Fruit fly (Drosophila melanogaster) whole organism, embryonic: ENCODE data around the gene CG33060.

Experiments
- Atf6 ChIP-seq: fragments of 200-800 bp; sonication (Bioruptor generic); IDR thresholded peaks from 2 replicates; pipeline ENCODE4 v1.3.6; 2022; ENCODE audit warnings: missing biosample characterization, missing genetic modification characterization
- B-H1 ChIP-seq: fragments of 200-800 bp; sonication (Bioruptor generic); IDR thresholded peaks from 3 replicates; pipeline ENCODE4 v1.3.6; 2022; ENCODE audit warnings: missing biosample characterization, missing genetic modification characterization
- B-H2 ChIP-seq: fragments of 200-800 bp; sonication (Bioruptor generic); optimal IDR thresholded peaks from 2 replicates; lab custom pipeline; 2018; ENCODE audit warnings: missing biosample characterization, mild to moderate bottlenecking, missing genetic modification characterization
- CG10959 ChIP-seq: fragments of 200-800 bp; sonication (Bioruptor generic); IDR thresholded peaks from 2 replicates; pipeline ENCODE4 v1.3.6; 2022; ENCODE audit warnings: missing biosample characterization, missing genetic modification characterization
- CG11456 ChIP-seq: fragments of 200-800 bp; sonication (Bioruptor generic); IDR thresholded peaks from 3 replicates; pipeline ENCODE4 v1.3.6; 2022; ENCODE audit warnings: missing biosample characterization, missing genetic modification characterization
- CG12071 ChIP-seq: fragments of 200-800 bp; sonication (Bioruptor generic); optimal IDR thresholded peaks from 3 replicates; lab custom pipeline; 2018; ENCODE audit warnings: missing biosample characterization, mild to moderate bottlenecking, missing genetic modification characterization
- CG12299 ChIP-seq: fragments of 200-800 bp; sonication (Bioruptor generic); optimal IDR thresholded peaks from 2 replicates; lab custom pipeline; 2018; ENCODE audit warnings: missing biosample characterization, mild to moderate bottlenecking, missing genetic modification characterization
- CG1233 ChIP-seq: fragments of 200-800 bp; sonication (Bioruptor generic); optimal IDR thresholded peaks from 4 replicates; lab custom pipeline; 2018; ENCODE audit warnings: missing biosample characterization, mild to moderate bottlenecking, missing genetic modification characterization
- CG12744 ChIP-seq: fragments of 200-800 bp; sonication (Bioruptor generic); optimal IDR thresholded peaks from 2 replicates; lab custom pipeline; 2016; ENCODE audit warnings: missing biosample characterization, missing genetic modification characterization
- CG3163 ChIP-seq: fragments of 200-800 bp; sonication (Bioruptor generic); optimal IDR thresholded peaks from 3 replicates; lab custom pipeline; 2016; ENCODE audit warnings: missing biosample characterization, missing genetic modification characterization
- CG34224 ChIP-seq: fragments of 200-800 bp; sonication (Bioruptor generic); IDR thresholded peaks from 3 replicates; pipeline ENCODE4 v1.3.6; 2022; ENCODE audit warnings: missing biosample characterization, missing genetic modification characterization; ENCODE audit not compliant: partially characterized antibody
- CG3847 ChIP-seq: fragments of 200-800 bp; sonication (Bioruptor generic); IDR thresholded peaks from 2 replicates; pipeline ENCODE4 v1.3.6; 2022; ENCODE audit warnings: missing biosample characterization, missing genetic modification characterization
- CG4360 ChIP-seq: fragments of 200-800 bp; sonication (Bioruptor generic); IDR thresholded peaks from 2 replicates; pipeline ENCODE4 v1.3.6; 2022; ENCODE audit warnings: missing biosample characterization, missing genetic modification characterization
- CG4707 ChIP-seq: fragments of 200-800 bp; sonication (Bioruptor generic); optimal IDR thresholded peaks from 2 replicates; lab custom pipeline; 2018; ENCODE audit warnings: missing biosample characterization, mild to moderate bottlenecking, missing genetic modification characterization, moderate library complexity
- CG5245 ChIP-seq: fragments of 200-800 bp; sonication (Bioruptor generic); optimal IDR thresholded peaks from 3 replicates; lab custom pipeline; 2016; ENCODE audit warnings: missing biosample characterization, missing genetic modification characterization
- CG5953 ChIP-seq: fragments of 200-800 bp; sonication (Bioruptor generic); IDR thresholded peaks from 2 replicates; pipeline ENCODE4 v1.3.6; 2022; ENCODE audit warnings: missing biosample characterization, missing genetic modification characterization
- CG6654 ChIP-seq: fragments of 200-800 bp; sonication (Bioruptor generic); optimal IDR thresholded peaks from 2 replicates; lab custom pipeline; 2017; ENCODE audit warnings: missing biosample characterization, mild to moderate bottlenecking, missing genetic modification characterization
- CG8290 ChIP-seq, 3 experiments: fragments of 200-800 bp; sonication (Bioruptor generic); optimal IDR thresholded peaks; 2 replicates each; lab custom pipeline; 2016 to 2019; ENCODE audit warnings: missing biosample characterization in 3 of 3, missing genetic modification characterization in 3 of 3, mild to moderate bottlenecking in 2 of 3, moderate library complexity in 1 of 3
- CG9932 ChIP-seq: fragments of 200-800 bp; sonication (Bioruptor generic); IDR thresholded peaks from 2 replicates; pipeline ENCODE4 v1.3.6; 2022; ENCODE audit warnings: missing biosample characterization, missing genetic modification characterization
- Dfd ChIP-seq, 2 experiments: fragments of >200 bp; optimal IDR thresholded peaks; 2 replicates each; lab custom pipeline; 2017; ENCODE audit warnings: missing biosample characterization in 2 of 2, missing genetic modification characterization in 2 of 2
- E2f1 ChIP-seq: fragments of 200-800 bp; sonication (Bioruptor generic); IDR thresholded peaks from 2 replicates; pipeline ENCODE4 v1.3.6; 2022; ENCODE audit warnings: missing biosample characterization, missing genetic modification characterization
- E2f2 ChIP-seq: fragments of 200-800 bp; sonication (Bioruptor generic); IDR thresholded peaks from 2 replicates; pipeline ENCODE4 v1.3.6; 2022; ENCODE audit warnings: missing biosample characterization, missing genetic modification characterization
- H15 ChIP-seq: fragments of 200-800 bp; sonication (Bioruptor generic); IDR thresholded peaks from 3 replicates; pipeline ENCODE4 v1.3.6; 2022; ENCODE audit warnings: missing biosample characterization, missing genetic modification characterization
- HLHmδ ChIP-seq: fragments of 200-800 bp; sonication (Bioruptor generic); optimal IDR thresholded peaks from 2 replicates; lab custom pipeline; 2018; ENCODE audit warnings: missing biosample characterization, mild to moderate bottlenecking, missing genetic modification characterization, moderate library complexity
- HmgD ChIP-seq: fragments of 200-800 bp; sonication (Bioruptor generic); optimal IDR thresholded peaks from 3 replicates; lab custom pipeline; 2016; ENCODE audit warnings: missing biosample characterization, missing genetic modification characterization
- Hr78 ChIP-seq, 2 experiments: fragments of 200-800 bp in 1 of 2; fragments of >200 bp in 1 of 2; sonication (Bioruptor generic) in 1 of 2; optimal IDR thresholded peaks; 2 replicates each; lab custom pipeline; 2017 to 2019; ENCODE audit warnings: missing biosample characterization in 2 of 2, missing genetic modification characterization in 2 of 2, mild to moderate bottlenecking in 1 of 2, moderate library complexity in 1 of 2
- Hsf ChIP-seq: fragments of 200-800 bp; sonication (Bioruptor generic); optimal IDR thresholded peaks from 3 replicates; lab custom pipeline; 2016; ENCODE audit warnings: missing biosample characterization, missing genetic modification characterization
- Nf-YA ChIP-seq: fragments of 200-800 bp; sonication (Bioruptor generic); IDR thresholded peaks from 2 replicates; pipeline ENCODE4 v1.3.6; 2022; ENCODE audit warnings: missing biosample characterization, missing genetic modification characterization
- Nf-YC ChIP-seq: fragments of 200-800 bp; optimal IDR thresholded peaks from 3 replicates; lab custom pipeline; 2019; ENCODE audit warnings: missing biosample characterization, mild to moderate bottlenecking, missing genetic modification characterization, moderate library complexity
- crc ChIP-seq: fragments of 200-800 bp; sonication (Bioruptor generic); optimal IDR thresholded peaks from 2 replicates; lab custom pipeline; 2016; ENCODE audit warnings: missing biosample characterization, missing genetic modification characterization
- crol ChIP-seq: fragments of 200-800 bp; sonication (Bioruptor generic); IDR thresholded peaks from 2 replicates; pipeline ENCODE4 v1.3.6; 2022; ENCODE audit warnings: missing biosample characterization, missing genetic modification characterization
- dm ChIP-seq: fragments of 200-800 bp; sonication (Bioruptor generic); optimal IDR thresholded peaks from 3 replicates; lab custom pipeline; 2016; ENCODE audit warnings: missing biosample characterization, missing genetic modification characterization
- dmrt11E ChIP-seq: fragments of 200-800 bp; sonication (Bioruptor generic); optimal IDR thresholded peaks from 3 replicates; lab custom pipeline; 2018; ENCODE audit warnings: missing biosample characterization, mild to moderate bottlenecking, missing genetic modification characterization, moderate library complexity
- dpn ChIP-seq, 2 experiments: fragments of 200-800 bp; sonication (Bioruptor generic); optimal IDR thresholded peaks; 3 replicates each; lab custom pipeline; 2016; ENCODE audit warnings: missing biosample characterization in 2 of 2, missing genetic modification characterization in 2 of 2
- eyg ChIP-seq: fragments of 200-800 bp; sonication (Bioruptor generic); optimal IDR thresholded peaks from 3 replicates; lab custom pipeline; 2016; ENCODE audit warnings: missing biosample characterization, missing genetic modification characterization
- fd96Cb ChIP-seq: fragments of 200-800 bp; sonication (Bioruptor generic); optimal IDR thresholded peaks from 2 replicates; lab custom pipeline; 2018; ENCODE audit warnings: missing biosample characterization, mild to moderate bottlenecking, missing genetic modification characterization, moderate library complexity
- fu2 ChIP-seq: fragments of 200-800 bp; sonication (Bioruptor generic); optimal IDR thresholded peaks from 2 replicates; lab custom pipeline; 2016; ENCODE audit warnings: missing biosample characterization, missing genetic modification characterization
- ken ChIP-seq: fragments of 200-800 bp; sonication (Bioruptor generic); IDR thresholded peaks from 3 replicates; pipeline ENCODE4 v1.3.6; 2022; ENCODE audit warnings: missing biosample characterization, missing genetic modification characterization
- knrl ChIP-seq: fragments of 200-800 bp; sonication (Bioruptor generic); IDR thresholded peaks from 3 replicates; pipeline ENCODE4 v1.3.6; 2022; ENCODE audit warnings: missing biosample characterization, missing genetic modification characterization; ENCODE audit not compliant: partially characterized antibody
- lbe ChIP-seq: fragments of 200-800 bp; sonication (Bioruptor generic); optimal IDR thresholded peaks from 2 replicates; lab custom pipeline; 2016; ENCODE audit warnings: missing biosample characterization, mild to moderate bottlenecking, missing genetic modification characterization
- lmd ChIP-seq: fragments of 200-800 bp; sonication (Bioruptor generic); IDR thresholded peaks from 2 replicates; pipeline ENCODE4 v1.3.6; 2022; ENCODE audit warnings: missing biosample characterization, missing genetic modification characterization
- nau ChIP-seq: fragments of 200-800 bp; sonication (Bioruptor generic); optimal IDR thresholded peaks from 3 replicates; lab custom pipeline; 2017; ENCODE audit warnings: missing biosample characterization, mild to moderate bottlenecking, missing genetic modification characterization, missing genetic modification reagents
- nmo ChIP-seq: fragments of 200-800 bp; sonication (Bioruptor generic); optimal IDR thresholded peaks from 2 replicates; lab custom pipeline; 2018; ENCODE audit warnings: missing biosample characterization, mild to moderate bottlenecking, missing genetic modification characterization, moderate library complexity
- org-1 ChIP-seq: fragments of 200-800 bp; sonication (Bioruptor generic); optimal IDR thresholded peaks from 2 replicates; lab custom pipeline; 2017; ENCODE audit warnings: missing biosample characterization, missing genetic modification characterization
- sc ChIP-seq, 3 experiments: fragments of >200 bp in 2 of 3; fragments of 200-800 bp in 1 of 3; sonication (Bioruptor generic) in 1 of 3; optimal IDR thresholded peaks; 2 replicates in 2 of 3; 3 replicates in 1 of 3; lab custom pipeline; 2017; ENCODE audit warnings: mild to moderate bottlenecking in 1 of 3, missing biosample characterization in 1 of 3, missing genetic modification characterization in 1 of 3, missing genetic modification reagents in 1 of 3
- seq ChIP-seq: fragments of 200-800 bp; sonication (Bioruptor generic); IDR thresholded peaks from 2 replicates; pipeline ENCODE4 v1.3.6; 2022; ENCODE audit warnings: missing biosample characterization, missing genetic modification characterization
- tgo ChIP-seq: fragments of 200-800 bp; sonication (Bioruptor generic); IDR thresholded peaks from 3 replicates; pipeline ENCODE4 v1.3.6; 2022; ENCODE audit warnings: missing biosample characterization, missing genetic modification characterization
- tna ChIP-seq: fragments of 200-800 bp; sonication (Bioruptor generic); IDR thresholded peaks from 2 replicates; pipeline ENCODE4 v1.3.6; 2022; ENCODE audit warnings: missing biosample characterization, missing genetic modification characterization; ENCODE audit not compliant: partially characterized antibody
- vfl ChIP-seq: fragments of 200-800 bp; sonication (Bioruptor generic); optimal IDR thresholded peaks from 2 replicates; lab custom pipeline; 2016; ENCODE audit warnings: missing biosample characterization, missing genetic modification characterization

Gene CG33060

dm6 chr3L:16328207-16328891 lies 2.5 kb upstream of the CG33060 start, which contains the start of gene CG13058:
Gene CG13058, plus strand, starts transcription at chr3L:16328841.
- TF ChIP-seq HmgD (GFP tag; lab: Kevin White, UChicago) (no peak), B-H1 (GFP tag; lab: Robert Waterston, UW) (no peak), CG10959 (no peak), CG9932 (GFP tag; lab: Robert Waterston, UW) (peak; percentile 77), nau (GFP tag; lab: Kevin White, UChicago) (peak; percentile 56), nmo (GFP tag; lab: Kevin White, UChicago) (peak; percentile 30), CG6654 (GFP tag; lab: Kevin White, UChicago) (no peak), tna (GFP tag; lab: Robert Waterston, UW) (no peak), crol (peak; percentile 69), fd96Cb (tag; lab: Kevin White, UChicago) (peak; percentile 60), sc (optimal IDR thresholded peaks at IDR 0.05; lab: Kevin White, UChicago) (no peak), sc (GFP tag; optimal IDR thresholded peaks at IDR 0.05; lab: Kevin White, UChicago) (no peak), lmd (GFP tag; lab: Robert Waterston, UW) (peak; percentile 67), CG3163 (GFP tag; lab: Kevin White, UChicago) (no peak), E2f1 (no peak), CG4707 (no peak), CG4360 (no peak), CG11456 (GFP tag; lab: Robert Waterston, UW) (no peak), Nf-YC (no peak), CG1233 (GFP tag; lab: Kevin White, UChicago) (no peak), knrl (GFP tag; lab: Robert Waterston, UW) (no peak), CG5245 (GFP tag; lab: Kevin White, UChicago) (peak; percentile 21), CG5953 (GFP tag; lab: Robert Waterston, UW) (no peak), CG12071 (GFP tag; lab: Kevin White, UChicago) (peak; percentile 56), Nf-YA (GFP tag; lab: Robert Waterston, UW) (peak; percentile 54), CG34224 (GFP tag; lab: Robert Waterston, UW) (no peak), dpn (GFP tag; optimal IDR thresholded peaks at IDR 0.05; lab: Kevin White, UChicago) (peak in 1 of 2 experiments; percentile 48), fu2 (GFP tag; lab: Kevin White, UChicago) (peak; percentile 47), lbe (no peak), Hsf (GFP tag; lab: Kevin White, UChicago) (peak; percentile 57), vfl (GFP tag; lab: Kevin White, UChicago) (peak; percentile 14), dm (peak; percentile 45), tgo (GFP tag; lab: Robert Waterston, UW) (peak; percentile 52; the same call in 2 of the 3 replicates), CG3847 (GFP tag; lab: Robert Waterston, UW) (peak; percentile 77), CG8290 (GFP tag; optimal IDR thresholded peaks at IDR 0.05; lab: Kevin White, UChicago) (no peak), CG8290 (tag; optimal IDR thresholded peaks at IDR 0.05; lab: Kevin White, UChicago) (peak in 1 of 2 experiments; percentile 81), HLHmδ (GFP tag; lab: Kevin White, UChicago) (no peak), H15 (no peak), eyg (GFP tag; lab: Kevin White, UChicago) (no peak), CG12299 (tag; lab: Kevin White, UChicago) (no peak), dmrt11E (no peak), seq (GFP tag; lab: Robert Waterston, UW) (peak; percentile 74), crc (GFP tag; lab: Kevin White, UChicago) (no peak), Atf6 (GFP tag; lab: Robert Waterston, UW) (peak; percentile 84), ken (GFP tag; lab: Robert Waterston, UW) (0 out of 3 replicates have a peak, but pooled peaks have one; percentile 36), Dfd (GFP tag; optimal IDR thresholded peaks at IDR 0.05; lab: Kevin White, UChicago) (no peak), E2f2 (GFP tag; lab: Robert Waterston, UW) (peak; percentile 56), org-1 (GFP tag; lab: Kevin White, UChicago) (peak; percentile 50), Hr78 (GFP tag; optimal IDR thresholded peaks at IDR 0.05; lab: Kevin White, UChicago) (no peak), CG12744 (GFP tag; lab: Kevin White, UChicago) (no peak), B-H2 (GFP tag; lab: Kevin White, UChicago) (no peak)
